Worm (Caenorhabditis elegans) whole organism, L4 larva: ENCODE measurements around the gene Y54F10BM.23.

Experiments used
- fkh-10 ChIP-seq: fragments of 150-350 bp; optimal IDR thresholded peaks from 2 replicates; lab custom pipeline; 2014; ENCODE audit warnings: missing biosample characterization, missing genetic modification reagents, missing genetic modification characterization
- lin-15B ChIP-seq: fragments of 150-350 bp; sonication (generic microtip); optimal IDR thresholded peaks from 3 replicates; lab custom pipeline; 2014; ENCODE audit warnings: missing biosample characterization, missing genetic modification characterization

- no peak for TF ChIP-seq fkh-10 (GFP tag; lab: Kevin White, UChicago)
- no peak for TF ChIP-seq lin-15B
These were observed at the start of gene Y54F10BM.23 for ce11 chrIII:2279457-2279856.
